Fruit fly (Drosophila melanogaster) whole organism, embryonic: Measurements from ENCODE around the gene dgt2.
A peak's percentile ranks its signal among the peaks of the same experiment; 100 is the strongest.

Experiments
- BtbVII ChIP-seq: fragments of 200-800 bp; sonication (Bioruptor generic); optimal IDR thresholded peaks from 3 replicates; lab custom pipeline; 2017; ENCODE audit warnings: missing biosample characterization, mild to moderate bottlenecking, missing genetic modification characterization
- CG10267 ChIP-seq: fragments of 200-800 bp; sonication (Bioruptor generic); optimal IDR thresholded peaks from 2 replicates; lab custom pipeline; 2018; ENCODE audit warnings: missing biosample characterization, mild to moderate bottlenecking, missing genetic modification characterization, moderate library complexity
- CG10959 ChIP-seq: fragments of 200-800 bp; sonication (Bioruptor generic); IDR thresholded peaks from 2 replicates; pipeline ENCODE4 v1.3.6; 2022; ENCODE audit warnings: missing biosample characterization, missing genetic modification characterization
- CG11093 ChIP-seq: fragments of 200-800 bp; sonication (Bioruptor generic); IDR thresholded peaks from 3 replicates; pipeline ENCODE4 v1.3.6; 2022; ENCODE audit warnings: missing biosample characterization, missing genetic modification characterization
- CG12236 ChIP-seq: fragments of 200-800 bp; sonication (Bioruptor generic); optimal IDR thresholded peaks from 2 replicates; lab custom pipeline; 2016; ENCODE audit warnings: missing biosample characterization, missing genetic modification characterization
- CG15073 ChIP-seq: fragments of 200-800 bp; sonication (Bioruptor generic); optimal IDR thresholded peaks from 2 replicates; lab custom pipeline; 2016; ENCODE audit warnings: missing biosample characterization, missing genetic modification characterization
- CG15269 ChIP-seq: fragments of 200-800 bp; sonication (Bioruptor generic); optimal IDR thresholded peaks from 2 replicates; lab custom pipeline; 2018; ENCODE audit warnings: missing biosample characterization, mild to moderate bottlenecking, missing genetic modification characterization, moderate library complexity
- CG15514 ChIP-seq: fragments of 200-800 bp; sonication (Bioruptor generic); optimal IDR thresholded peaks from 3 replicates; lab custom pipeline; 2017; ENCODE audit warnings: missing biosample characterization, missing genetic modification characterization, mild to moderate bottlenecking, moderate library complexity, missing genetic modification reagents
- CG15601 ChIP-seq: fragments of 200-800 bp; sonication (Bioruptor generic); optimal IDR thresholded peaks from 3 replicates; lab custom pipeline; 2019; ENCODE audit warnings: missing biosample characterization, mild to moderate bottlenecking, missing genetic modification characterization, moderate library complexity
- CG1602 ChIP-seq: fragments of 200-800 bp; sonication (Bioruptor generic); optimal IDR thresholded peaks from 3 replicates; lab custom pipeline; 2016; ENCODE audit warnings: missing biosample characterization, missing genetic modification characterization
- CG17328 ChIP-seq: fragments of 200-800 bp; sonication (Bioruptor generic); IDR thresholded peaks from 2 replicates; pipeline ENCODE4 v1.3.6; 2022; ENCODE audit warnings: missing biosample characterization, missing genetic modification characterization
- CG17802 ChIP-seq: fragments of 200-800 bp; sonication (Bioruptor generic); optimal IDR thresholded peaks from 2 replicates; lab custom pipeline; 2018; ENCODE audit warnings: missing biosample characterization, mild to moderate bottlenecking, missing genetic modification characterization, moderate library complexity
- CG1792 ChIP-seq: fragments of 200-800 bp; sonication (Bioruptor generic); optimal IDR thresholded peaks from 2 replicates; lab custom pipeline; 2016; ENCODE audit warnings: missing biosample characterization, missing genetic modification characterization
- CG31388 ChIP-seq: fragments of 200-800 bp; sonication (Bioruptor generic); optimal IDR thresholded peaks from 2 replicates; lab custom pipeline; 2016; ENCODE audit warnings: missing biosample characterization, missing genetic modification characterization
- CG3163 ChIP-seq: fragments of 200-800 bp; sonication (Bioruptor generic); optimal IDR thresholded peaks from 3 replicates; lab custom pipeline; 2016; ENCODE audit warnings: missing biosample characterization, missing genetic modification characterization
- CG3281 ChIP-seq: fragments of 200-800 bp; sonication (Bioruptor generic); optimal IDR thresholded peaks from 3 replicates; lab custom pipeline; 2017; ENCODE audit warnings: missing biosample characterization, mild to moderate bottlenecking, missing genetic modification characterization
- CG3995 ChIP-seq: fragments of 200-800 bp; sonication (Bioruptor generic); optimal IDR thresholded peaks from 3 replicates; lab custom pipeline; 2016; ENCODE audit warnings: missing biosample characterization, missing genetic modification characterization
- CG4854 ChIP-seq: fragments of 200-800 bp; sonication (Bioruptor generic); optimal IDR thresholded peaks from 2 replicates; lab custom pipeline; 2016; ENCODE audit warnings: missing biosample characterization, missing genetic modification characterization, inconsistent platforms
- CG6683 ChIP-seq: fragments of 200-800 bp; sonication (Bioruptor generic); optimal IDR thresholded peaks from 2 replicates; lab custom pipeline; 2017; ENCODE audit warnings: missing biosample characterization, mild to moderate bottlenecking, missing genetic modification characterization, missing genetic modification reagents
- CG7271 ChIP-seq: fragments of 200-800 bp; sonication (Bioruptor generic); optimal IDR thresholded peaks from 2 replicates; lab custom pipeline; 2018; ENCODE audit warnings: missing biosample characterization, mild to moderate bottlenecking, missing genetic modification characterization, moderate library complexity
- CG7556 ChIP-seq: fragments of 200-800 bp; sonication (Bioruptor generic); optimal IDR thresholded peaks from 2 replicates; lab custom pipeline; 2017; ENCODE audit warnings: missing biosample characterization, mild to moderate bottlenecking, missing genetic modification characterization
- CG7839 ChIP-seq: fragments of 200-800 bp; sonication (Bioruptor generic); optimal IDR thresholded peaks from 3 replicates; lab custom pipeline; 2018; ENCODE audit warnings: missing biosample characterization, mild to moderate bottlenecking, missing genetic modification characterization, moderate library complexity
- CG7987 ChIP-seq: fragments of 200-800 bp; sonication (Bioruptor generic); optimal IDR thresholded peaks from 2 replicates; lab custom pipeline; 2018; ENCODE audit warnings: missing biosample characterization, mild to moderate bottlenecking, missing genetic modification characterization, moderate library complexity
- CG8290 ChIP-seq, 3 experiments: fragments of 200-800 bp; sonication (Bioruptor generic); optimal IDR thresholded peaks; 2 replicates each; lab custom pipeline; 2016 to 2019; ENCODE audit warnings: missing biosample characterization in 3 of 3, missing genetic modification characterization in 3 of 3, mild to moderate bottlenecking in 2 of 3, moderate library complexity in 1 of 3
- CG9437 ChIP-seq: fragments of 200-800 bp; sonication (Bioruptor generic); optimal IDR thresholded peaks from 2 replicates; lab custom pipeline; 2018; ENCODE audit warnings: missing biosample characterization, mild to moderate bottlenecking, missing genetic modification characterization
- CG9876 ChIP-seq: fragments of 200-800 bp; sonication (Bioruptor generic); optimal IDR thresholded peaks from 2 replicates; lab custom pipeline; 2016; ENCODE audit warnings: missing biosample characterization, missing genetic modification characterization
- D19B ChIP-seq: fragments of 200-800 bp; sonication (Bioruptor generic); optimal IDR thresholded peaks from 2 replicates; lab custom pipeline; 2017; ENCODE audit warnings: missing biosample characterization, mild to moderate bottlenecking, missing genetic modification characterization
- ERR ChIP-seq: fragments of 200-800 bp; sonication (Bioruptor generic); optimal IDR thresholded peaks from 2 replicates; lab custom pipeline; 2016; ENCODE audit warnings: missing biosample characterization, missing genetic modification characterization
- HLH4C ChIP-seq: fragments of 200-800 bp; sonication (Bioruptor generic); IDR thresholded peaks from 3 replicates; pipeline ENCODE4 v1.3.6; 2022; ENCODE audit warnings: missing biosample characterization, missing genetic modification characterization; ENCODE audit not compliant: partially characterized antibody
- Hr78 ChIP-seq, 2 experiments: fragments of 200-800 bp in 1 of 2; fragments of >200 bp in 1 of 2; sonication (Bioruptor generic) in 1 of 2; optimal IDR thresholded peaks; 2 replicates each; lab custom pipeline; 2017 to 2019; ENCODE audit warnings: missing biosample characterization in 2 of 2, missing genetic modification characterization in 2 of 2, mild to moderate bottlenecking in 1 of 2, moderate library complexity in 1 of 2
- Mrtf ChIP-seq: fragments of 200-800 bp; sonication (Bioruptor generic); IDR thresholded peaks from 3 replicates; pipeline ENCODE4 v1.3.6; 2022; ENCODE audit warnings: missing biosample characterization, missing genetic modification characterization
- Myb ChIP-seq: fragments of 200-800 bp; sonication (Bioruptor generic); optimal IDR thresholded peaks from 2 replicates; lab custom pipeline; 2016; ENCODE audit warnings: missing biosample characterization, missing genetic modification characterization
- NC2α ChIP-seq: fragments of 200-800 bp; sonication (Bioruptor generic); optimal IDR thresholded peaks from 2 replicates; lab custom pipeline; 2016; ENCODE audit warnings: missing biosample characterization, missing genetic modification characterization
- Nf-YA ChIP-seq: fragments of 200-800 bp; sonication (Bioruptor generic); IDR thresholded peaks from 2 replicates; pipeline ENCODE4 v1.3.6; 2022; ENCODE audit warnings: missing biosample characterization, missing genetic modification characterization
- Vsx1 ChIP-seq: fragments of 200-800 bp; sonication (Bioruptor generic); optimal IDR thresholded peaks from 2 replicates; lab custom pipeline; 2017; ENCODE audit warnings: missing biosample characterization, mild to moderate bottlenecking, missing genetic modification characterization, missing genetic modification reagents
- ato ChIP-seq: fragments of 200-800 bp; sonication (Bioruptor generic); IDR thresholded peaks from 2 replicates; pipeline ENCODE4 v1.3.6; 2022; ENCODE audit warnings: missing biosample characterization, missing genetic modification characterization; ENCODE audit not compliant: partially characterized antibody
- bigmax ChIP-seq: fragments of 200-800 bp; sonication (Bioruptor generic); optimal IDR thresholded peaks from 2 replicates; lab custom pipeline; 2018; ENCODE audit warnings: missing biosample characterization, mild to moderate bottlenecking, missing genetic modification characterization
- chinmo ChIP-seq: fragments of 200-800 bp; sonication (Bioruptor generic); IDR thresholded peaks from 4 replicates; pipeline ENCODE4 v1.3.6; 2022; ENCODE audit warnings: missing biosample characterization, missing genetic modification characterization; ENCODE audit not compliant: partially characterized antibody
- da ChIP-seq: fragments of 200-800 bp; sonication (Bioruptor generic); optimal IDR thresholded peaks from 2 replicates; lab custom pipeline; 2016; ENCODE audit warnings: missing biosample characterization, missing genetic modification characterization
- fd102C ChIP-seq: fragments of 200-800 bp; sonication (Bioruptor generic); optimal IDR thresholded peaks from 2 replicates; lab custom pipeline; 2018; ENCODE audit warnings: missing biosample characterization, mild to moderate bottlenecking, missing genetic modification characterization, moderate library complexity
- her ChIP-seq: fragments of 200-800 bp; sonication (Bioruptor generic); optimal IDR thresholded peaks from 2 replicates; lab custom pipeline; 2016; ENCODE audit warnings: missing biosample characterization, missing genetic modification characterization
- hth ChIP-seq: fragments of >200 bp; optimal IDR thresholded peaks from 2 replicates; lab custom pipeline; 2017; ENCODE audit warnings: inconsistent platforms
- jigr1 ChIP-seq: fragments of 200-800 bp; sonication (Bioruptor generic); IDR thresholded peaks from 3 replicates; pipeline ENCODE4 v1.3.6; 2022; ENCODE audit warnings: missing biosample characterization, missing genetic modification characterization
- kah ChIP-seq: fragments of 200-800 bp; sonication (Bioruptor generic); optimal IDR thresholded peaks from 2 replicates; lab custom pipeline; 2018; ENCODE audit warnings: missing biosample characterization, mild to moderate bottlenecking, missing genetic modification characterization
- rib ChIP-seq: fragments of 200-800 bp; sonication (Bioruptor generic); IDR thresholded peaks from 2 replicates; pipeline ENCODE4 v1.3.6; 2022; ENCODE audit warnings: missing biosample characterization, missing genetic modification characterization
- schlank ChIP-seq: fragments of 200-800 bp; sonication (Bioruptor generic); optimal IDR thresholded peaks from 2 replicates; lab custom pipeline; 2018; ENCODE audit warnings: missing biosample characterization, mild to moderate bottlenecking, missing genetic modification characterization
- shn ChIP-seq: fragments of 200-800 bp; sonication (Bioruptor generic); optimal IDR thresholded peaks from 3 replicates; lab custom pipeline; 2016; ENCODE audit warnings: missing biosample characterization, missing genetic modification characterization
- usp ChIP-seq: fragments of >200 bp; optimal IDR thresholded peaks from 2 replicates; lab custom pipeline; 2017; ENCODE audit warnings: missing biosample characterization, missing genetic modification characterization

Gene dgt2

dm6 chr2L:12006397-12007330 lies 16.9 kb downstream of the dgt2 start (continued):
- TF ChIP-seq CG15601 (tag; lab: Kevin White, UChicago), result peak; percentile 93
- TF ChIP-seq CG9876 (GFP tag; lab: Kevin White, UChicago), result peak; percentile 11
- TF ChIP-seq CG15269 (tag; lab: Kevin White, UChicago), result peak; percentile 96
- peak; percentile 77 for TF ChIP-seq shn (GFP tag; lab: Kevin White, UChicago)
- TF ChIP-seq her (GFP tag; lab: Kevin White, UChicago), result peak; percentile 30
- TF ChIP-seq rib (GFP tag; lab: Robert Waterston, UW), result no peak
- TF ChIP-seq da, result no peak
- peak; percentile 94 for TF ChIP-seq CG8290 (GFP tag; optimal IDR thresholded peaks at IDR 0.05; lab: Kevin White, UChicago)
- peak in 1 of 2 experiments; percentile 64 for TF ChIP-seq CG8290 (tag; optimal IDR thresholded peaks at IDR 0.05; lab: Kevin White, UChicago)
- no peak for TF ChIP-seq chinmo (GFP tag; lab: Robert Waterston, UW)
- no peak for TF ChIP-seq usp
- peak; percentile 56 for TF ChIP-seq CG7987 (GFP tag; lab: Kevin White, UChicago)
- no peak for TF ChIP-seq CG17328 (GFP tag; lab: Robert Waterston, UW)
- peak; percentile 96 for TF ChIP-seq D19B (GFP tag; lab: Kevin White, UChicago)
- peak; percentile 0 for TF ChIP-seq NC2α (GFP tag; lab: Kevin White, UChicago)
- TF ChIP-seq fd102C (GFP tag; lab: Kevin White, UChicago), result peak; percentile 52
- TF ChIP-seq CG9437, result peak; percentile 95
- no peak for TF ChIP-seq CG3163 (GFP tag; lab: Kevin White, UChicago)
- peak; percentile 53 for TF ChIP-seq CG4854 (GFP tag; lab: Kevin White, UChicago)
- peak; percentile 93 for TF ChIP-seq CG1602
- TF ChIP-seq CG7839, result peak; percentile 98
- TF ChIP-seq Myb (GFP tag; lab: Kevin White, UChicago), result peak; percentile 37
- TF ChIP-seq CG10959 (GFP tag; lab: Robert Waterston, UW), result no peak
- TF ChIP-seq CG6683 (GFP tag; lab: Kevin White, UChicago), result peak; percentile 90
- peak; percentile 82 for TF ChIP-seq ERR (GFP tag; lab: Kevin White, UChicago)
- peak; percentile 86 for TF ChIP-seq CG11093 (GFP tag; lab: Robert Waterston, UW)
- TF ChIP-seq CG3995 (GFP tag; lab: Kevin White, UChicago), result peak; percentile 45
- peak; percentile 80 for TF ChIP-seq CG15514 (GFP tag; lab: Kevin White, UChicago)
- peak; percentile 96 for TF ChIP-seq CG3281
- no peak for TF ChIP-seq Mrtf (GFP tag; lab: Robert Waterston, UW)
- no peak for TF ChIP-seq CG12236 (GFP tag; lab: Kevin White, UChicago)
- peak; percentile 6 for TF ChIP-seq schlank (tag; lab: Kevin White, UChicago)
- peak; percentile 79 for TF ChIP-seq CG31388
- no peak for TF ChIP-seq jigr1 (GFP tag; lab: Robert Waterston, UW)
- TF ChIP-seq ato (GFP tag; lab: Robert Waterston, UW), result no peak
- peak; percentile 81 for TF ChIP-seq CG7271 (tag; lab: Kevin White, UChicago)
- TF ChIP-seq CG17802 (tag; lab: Kevin White, UChicago), result peak; percentile 53
- peak; percentile 46 for TF ChIP-seq CG1792
- no peak for TF ChIP-seq bigmax (GFP tag; lab: Kevin White, UChicago)
- peak; percentile 99 for TF ChIP-seq CG7556 (GFP tag; lab: Kevin White, UChicago)
- TF ChIP-seq Hr78 (GFP tag; optimal IDR thresholded peaks at IDR 0.05; lab: Kevin White, UChicago), result peak in 1 of 2 experiments; percentile 33
- TF ChIP-seq HLH4C (GFP tag; lab: Robert Waterston, UW), result no peak
- TF ChIP-seq Nf-YA (GFP tag; lab: Robert Waterston, UW), result no peak
- peak; percentile 52 for TF ChIP-seq CG15073
- peak; percentile 42 for TF ChIP-seq kah
- TF ChIP-seq CG10267, result peak; percentile 95
- peak; percentile 85 for TF ChIP-seq Vsx1 (GFP tag; lab: Kevin White, UChicago)
- peak; percentile 97 for TF ChIP-seq BtbVII
- TF ChIP-seq hth (lab: Kevin White, UChicago), result no peak
